Fruit fly (Drosophila melanogaster) whole organism, adult: Measurements from ENCODE around the gene CG3529.

Experiments used
- CG11617 ChIP-seq: fragments of 200-800 bp; sonication (Bioruptor generic); optimal IDR thresholded peaks from 2 replicates; lab custom pipeline; 2017; ENCODE audit warnings: mild to moderate bottlenecking, missing biosample characterization, missing genetic modification reagents, missing genetic modification characterization
- CG12768 ChIP-seq: fragments of 200-800 bp; sonication (Bioruptor generic); optimal IDR thresholded peaks from 2 replicates; lab custom pipeline; 2017; ENCODE audit warnings: missing biosample characterization, missing genetic modification characterization, mild to moderate bottlenecking, moderate library complexity, missing genetic modification reagents
- CG14711 ChIP-seq: fragments of 200-800 bp; sonication (Bioruptor generic); optimal IDR thresholded peaks from 2 replicates; lab custom pipeline; 2018; ENCODE audit warnings: missing biosample characterization, mild to moderate bottlenecking, missing genetic modification characterization, moderate library complexity
- CG1620 ChIP-seq: fragments of 200-800 bp; sonication (Bioruptor generic); optimal IDR thresholded peaks from 2 replicates; lab custom pipeline; 2016; ENCODE audit warnings: missing biosample characterization, missing genetic modification characterization
- CG33017 ChIP-seq: fragments of 200-800 bp; sonication (Bioruptor generic); optimal IDR thresholded peaks from 2 replicates; lab custom pipeline; 2018; ENCODE audit warnings: missing biosample characterization, mild to moderate bottlenecking, missing genetic modification characterization, moderate library complexity
- CG5204 ChIP-seq: fragments of 200-800 bp; sonication (Bioruptor generic); optimal IDR thresholded peaks from 2 replicates; lab custom pipeline; 2016; ENCODE audit warnings: missing biosample characterization, missing genetic modification characterization
- CG7045 ChIP-seq: fragments of 200-800 bp; sonication (Bioruptor generic); optimal IDR thresholded peaks from 2 replicates; lab custom pipeline; 2017; ENCODE audit warnings: missing biosample characterization, mild to moderate bottlenecking, missing genetic modification characterization
- CG7101 ChIP-seq: fragments of 200-800 bp; sonication (Bioruptor generic); optimal IDR thresholded peaks from 2 replicates; lab custom pipeline; 2018; ENCODE audit warnings: missing biosample characterization, mild to moderate bottlenecking, missing genetic modification characterization, moderate library complexity
- Clk ChIP-seq: fragments of 200-800 bp; sonication (Bioruptor generic); optimal IDR thresholded peaks from 2 replicates; lab custom pipeline; 2017; ENCODE audit warnings: missing biosample characterization, missing genetic modification characterization
- Crg-1 ChIP-seq: fragments of 200-800 bp; sonication (Bioruptor generic); optimal IDR thresholded peaks from 2 replicates; lab custom pipeline; 2016; ENCODE audit warnings: missing biosample characterization, missing genetic modification characterization
- Hr96 ChIP-seq: fragments of 200-800 bp; sonication (Bioruptor generic); optimal IDR thresholded peaks from 2 replicates; lab custom pipeline; 2016; ENCODE audit warnings: missing biosample characterization, missing genetic modification characterization
- Mnt ChIP-seq: fragments of 200-800 bp; sonication (Bioruptor generic); optimal IDR thresholded peaks from 2 replicates; lab custom pipeline; 2016; ENCODE audit warnings: missing biosample characterization, mild to moderate bottlenecking, missing genetic modification characterization
- bab1 ChIP-seq: fragments of 200-800 bp; sonication (Bioruptor generic); optimal IDR thresholded peaks from 3 replicates; lab custom pipeline; 2019; ENCODE audit warnings: missing biosample characterization, mild to moderate bottlenecking, missing genetic modification characterization, moderate library complexity
- cic ChIP-seq: fragments of 200-800 bp; sonication (Bioruptor generic); optimal IDR thresholded peaks from 2 replicates; lab custom pipeline; 2017; ENCODE audit warnings: missing biosample characterization, mild to moderate bottlenecking, missing genetic modification characterization, moderate library complexity
- cnc ChIP-seq, 2 experiments: fragments of >200 bp; optimal IDR thresholded peaks; 2 replicates each; lab custom pipeline; 2017
- kay ChIP-seq: fragments of 200-800 bp; sonication (Bioruptor generic); peaks from one replicate; lab custom pipeline; 2016; ENCODE audit warnings: missing biosample characterization, missing genetic modification characterization, borderline replicate concordance
- ovo ChIP-seq: fragments of 200-800 bp; sonication (Bioruptor generic); optimal IDR thresholded peaks from 2 replicates; lab custom pipeline; 2016; ENCODE audit warnings: missing biosample characterization, missing genetic modification characterization
- pad ChIP-seq: fragments of 200-800 bp; sonication (Bioruptor generic); optimal IDR thresholded peaks from 3 replicates; lab custom pipeline; 2017; ENCODE audit warnings: missing biosample characterization, missing genetic modification characterization, mild to moderate bottlenecking, moderate library complexity, missing genetic modification reagents
- tj ChIP-seq: fragments of 200-800 bp; sonication (Bioruptor generic); optimal IDR thresholded peaks from 3 replicates; lab custom pipeline; 2017; ENCODE audit warnings: missing biosample characterization, mild to moderate bottlenecking, missing genetic modification characterization, moderate library complexity
- toe ChIP-seq: fragments of 200-800 bp; sonication (Bioruptor generic); optimal IDR thresholded peaks from 2 replicates; lab custom pipeline; 2016; ENCODE audit warnings: missing biosample characterization, missing genetic modification characterization

CG3529 gene

DNA sequence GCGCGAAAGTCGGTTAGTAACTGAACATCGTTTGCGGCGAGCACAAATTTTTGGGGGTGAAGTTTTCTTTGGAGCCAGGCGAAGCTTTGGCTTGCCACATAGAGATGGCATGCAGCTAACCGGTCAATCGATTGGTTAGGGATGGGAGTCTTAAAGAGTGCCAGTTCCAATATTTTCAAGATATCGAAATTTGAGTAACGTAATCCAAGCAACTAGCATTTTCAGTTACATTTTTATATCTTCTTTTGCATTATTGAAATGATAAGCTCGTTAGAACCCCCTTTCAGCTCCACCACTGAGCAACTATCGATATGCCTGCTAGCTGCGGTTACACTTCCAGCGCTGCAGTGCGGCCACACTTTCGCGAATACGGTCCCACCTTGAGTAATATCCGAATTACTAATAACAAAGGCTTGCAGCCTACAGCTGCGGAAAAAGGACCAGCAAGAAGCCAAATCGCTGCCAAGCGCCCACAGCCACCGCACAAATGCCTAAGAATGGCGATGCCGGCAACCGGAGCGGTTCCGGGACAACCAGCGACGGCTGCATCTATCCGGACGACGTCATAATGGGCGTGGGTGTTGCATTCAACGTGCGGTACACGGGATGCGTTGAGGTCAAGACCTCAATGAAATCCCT is 19.9 kb upstream of the CG3529 start, which contains the start of the genes Atat and Shc:
Gene Atat (minus strand): TSS at position 103 of the 639 bp plus-strand sequence.
Gene Shc (plus strand): TSS at position 355 of the 639 bp plus-strand sequence.
- TF ChIP-seq Crg-1 (GFP tag; lab: Kevin White, UChicago): peak; percentile 99
- TF ChIP-seq bab1 (GFP tag; lab: Kevin White, UChicago): peak; percentile 99
- no peak for TF ChIP-seq CG5204
- peak; percentile 97 for TF ChIP-seq kay (GFP tag; lab: Kevin White, UChicago)
- peak; percentile 100 for TF ChIP-seq CG1620 (GFP tag; lab: Kevin White, UChicago)
- TF ChIP-seq ovo (GFP tag; lab: Kevin White, UChicago): peak; percentile 96
- peak; percentile 89 for TF ChIP-seq tj (GFP tag; lab: Kevin White, UChicago)
- peak; percentile 95 for TF ChIP-seq CG14711 (tag; lab: Kevin White, UChicago)
- TF ChIP-seq Clk: peak; percentile 99
- peak; percentile 99 for TF ChIP-seq CG7101
- TF ChIP-seq pad (GFP tag; lab: Kevin White, UChicago): peak; percentile 95
- peak; percentile 100 for TF ChIP-seq Hr96
- TF ChIP-seq toe: peak; percentile 100
- peak; percentile 89 for TF ChIP-seq cic (GFP tag; lab: Kevin White, UChicago)
- TF ChIP-seq CG11617 (GFP tag; lab: Kevin White, UChicago): peak; percentile 97
- peak; percentile 98 for TF ChIP-seq CG7045
- TF ChIP-seq Mnt (GFP tag; lab: Kevin White, UChicago): peak; percentile 94
- TF ChIP-seq cnc (optimal IDR thresholded peaks at IDR 0.05; lab: Kevin White, UChicago): no peak
- peak; percentile 97 for TF ChIP-seq CG33017 (tag; lab: Kevin White, UChicago)
- peak; percentile 99 for TF ChIP-seq CG12768 (GFP tag; lab: Kevin White, UChicago)

DNA sequence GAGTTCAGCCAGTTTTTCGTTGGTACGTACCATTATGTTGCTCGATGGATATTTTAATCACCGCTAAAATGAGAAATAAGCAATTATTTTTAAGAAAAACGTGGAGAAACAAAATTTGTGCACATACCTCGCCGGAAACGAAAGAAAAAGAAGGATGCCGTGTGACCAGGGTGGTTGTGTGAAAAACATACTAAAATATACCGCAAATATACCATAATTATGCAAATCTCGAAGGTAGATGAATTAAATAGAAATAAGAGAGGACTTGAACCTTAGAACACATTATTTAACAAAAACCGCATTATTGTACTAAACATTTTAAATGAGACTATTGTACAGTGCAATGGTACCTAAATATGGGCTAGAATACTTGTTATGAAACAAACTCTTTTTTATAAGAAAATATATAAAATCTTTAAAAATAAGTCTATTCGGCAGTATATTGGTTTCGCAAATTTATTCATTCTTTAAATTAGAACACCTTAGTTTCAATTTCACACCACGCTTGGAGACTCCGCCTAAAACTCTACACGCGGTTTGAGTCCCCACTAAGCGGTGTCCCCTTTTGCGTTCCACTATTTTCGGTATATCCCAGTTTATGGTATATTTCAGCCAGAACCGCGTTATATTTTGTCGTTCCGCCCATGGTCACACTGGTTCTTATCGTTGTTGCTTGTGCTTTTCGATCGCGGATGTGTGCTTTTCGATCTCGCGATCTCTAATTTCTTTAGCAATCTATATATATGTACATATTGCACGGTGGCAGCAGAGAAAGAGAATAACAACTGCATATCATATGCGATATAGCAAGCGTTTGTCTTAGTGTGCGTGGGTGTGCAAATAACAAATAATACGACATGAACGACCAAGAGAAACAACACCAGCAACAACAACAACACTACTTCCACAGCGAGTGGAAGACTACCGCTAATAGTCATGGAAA is 16.7 kb upstream of the CG3529 start, which contains the start of the genes RpS17 and MTF-1:
Gene RpS17 (minus strand): TSS at position 157 of the 943 bp plus-strand sequence.
Gene MTF-1 (plus strand): TSS at position 648 of the 943 bp plus-strand sequence.
- TF ChIP-seq ovo (GFP tag; lab: Kevin White, UChicago) (peak; percentile 19), CG1620 (GFP tag; lab: Kevin White, UChicago) (peak; percentile 61), kay (GFP tag; lab: Kevin White, UChicago) (no peak), CG7045 (peak; percentile 15), Mnt (GFP tag; lab: Kevin White, UChicago) (peak; percentile 87), toe (no peak), bab1 (GFP tag; lab: Kevin White, UChicago) (peak; percentile 70), Hr96 (peak; percentile 40), CG14711 (tag; lab: Kevin White, UChicago) (peak; percentile 50), Clk (peak; percentile 1), CG12768 (GFP tag; lab: Kevin White, UChicago) (peak; percentile 47), pad (GFP tag; lab: Kevin White, UChicago) (peak; percentile 24), tj (GFP tag; lab: Kevin White, UChicago) (peak; percentile 27), Crg-1 (GFP tag; lab: Kevin White, UChicago) (peak; percentile 33), CG7101 (peak; percentile 66), cic (GFP tag; lab: Kevin White, UChicago) (peak; percentile 48), cnc (optimal IDR thresholded peaks at IDR 0.05; lab: Kevin White, UChicago) (no peak), CG5204 (no peak), CG11617 (GFP tag; lab: Kevin White, UChicago) (peak; percentile 73), CG33017 (tag; lab: Kevin White, UChicago) (peak; percentile 51)

- TF ChIP-seq CG12768 (GFP tag; lab: Kevin White, UChicago) (peak; percentile 34), CG5204 (no peak)
These were observed 16.1 kb upstream of the CG3529 start for dm6 chr3L:9430608-9430952.

dm6 chr3L:9431848-9432623 is 14.6 kb upstream of the CG3529 start:
- TF ChIP-seq Crg-1 (GFP tag; lab: Kevin White, UChicago) (no peak), CG5204 (no peak), CG11617 (GFP tag; lab: Kevin White, UChicago) (no peak), CG7101 (no peak), CG7045 (no peak), bab1 (GFP tag; lab: Kevin White, UChicago) (no peak), kay (GFP tag; lab: Kevin White, UChicago) (no peak), pad (GFP tag; lab: Kevin White, UChicago) (no peak), toe (no peak), tj (GFP tag; lab: Kevin White, UChicago) (no peak)
